Worm (Caenorhabditis elegans) whole organism, young adult: ENCODE data around the gene efa-6.

Experiments used
- D2030.7 ChIP-seq: fragments of 200-800 bp; sonication (Bioruptor generic); IDR thresholded peaks from 2 replicates; pipeline ENCODE4 v1.3.6; 2022; ENCODE audit warnings: missing genetic modification reagents, missing genetic modification characterization, missing compliant biosample characterization
- attf-6 ChIP-seq: fragments of 200-800 bp; sonication (Bioruptor generic); IDR thresholded peaks from 2 replicates; pipeline ENCODE4 v1.3.6; 2022; ENCODE audit warnings: missing genetic modification reagents, missing genetic modification characterization, missing compliant biosample characterization
- bed-1 ChIP-seq: fragments of 200-800 bp; sonication (Bioruptor generic); IDR thresholded peaks from 2 replicates; pipeline ENCODE4 v1.3.6; 2022; ENCODE audit warnings: missing genetic modification reagents, missing genetic modification characterization, missing compliant biosample characterization

DNA sequence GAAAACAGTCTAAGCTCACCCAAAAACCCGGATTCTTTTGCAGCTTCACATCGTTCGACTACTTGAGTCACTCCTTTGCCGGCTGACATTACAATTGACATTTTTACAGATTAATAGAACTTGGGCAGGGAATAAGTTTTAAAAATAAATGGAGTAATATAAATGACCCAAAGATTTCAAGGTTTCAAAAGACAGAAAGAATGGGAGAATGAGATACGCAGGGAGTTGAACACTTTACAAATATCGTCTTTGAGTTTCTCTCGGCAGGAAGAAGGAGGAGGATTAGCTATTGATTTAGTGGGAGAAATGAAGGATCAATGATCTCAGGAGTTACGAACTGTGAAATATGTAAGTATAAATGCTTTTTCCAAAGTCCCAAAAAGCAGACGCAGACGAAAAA is 28.6 kb downstream of the efa-6 start, which contains the start of gene K08E7.8:
- TF ChIP-seq D2030.7 (GFP tag; lab: Robert Waterston, UW), result no peak
- no peak for TF ChIP-seq attf-6 (GFP tag; lab: Robert Waterston, UW)
- no peak for TF ChIP-seq bed-1 (GFP tag; lab: Robert Waterston, UW)
